Worm (Caenorhabditis elegans): Measurements from ENCODE around the gene bgnt-1.3.

DNA sequence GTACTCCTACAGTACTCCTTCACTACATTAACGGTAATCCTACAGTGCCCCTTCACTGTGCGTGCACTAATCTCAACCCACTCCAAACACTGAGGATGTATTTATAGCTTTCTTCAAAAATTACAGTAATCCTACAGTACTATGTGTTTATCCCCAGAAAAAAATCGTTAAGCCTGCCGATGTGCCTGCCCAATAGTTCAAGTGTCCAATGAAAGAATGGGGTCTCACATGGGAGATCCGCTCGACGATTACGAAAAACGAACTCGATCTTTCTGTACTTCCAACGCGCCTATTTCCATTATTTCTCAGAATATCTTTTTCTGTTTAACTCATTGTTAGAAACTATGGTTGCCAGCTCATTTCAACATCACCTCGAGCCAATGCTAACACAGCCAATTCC is 1.8 kb upstream of the bgnt-1.3 start, which contains the start of gene nhr-218:
- TF ChIP-seq lsy-2 (tag; optimal IDR thresholded peaks at IDR 0.05) (no peak), fos-1 (tag; optimal IDR thresholded peaks at IDR 0.05) (no peak), skn-1 (tag; optimal IDR thresholded peaks at IDR 0.05) (no peak), unc-55 (GFP tag; optimal IDR thresholded peaks at IDR 0.05) (no peak), ama-1 (optimal IDR thresholded peaks at IDR 0.05) (no peak), nhr-25 (tag; optimal IDR thresholded peaks at IDR 0.05) (no peak), nhr-237 (tag; optimal IDR thresholded peaks at IDR 0.05) (no peak), unc-62 (GFP tag; optimal IDR thresholded peaks at IDR 0.05) (no peak), nhr-11 (tag; optimal IDR thresholded peaks at IDR 0.05) (no peak), ceh-82 (tag; optimal IDR thresholded peaks at IDR 0.05) (no peak), nhr-77 (tag; optimal IDR thresholded peaks at IDR 0.05) (no peak)

Data from whole organism, L2 larva.